Fruit fly (Drosophila melanogaster) whole organism, embryonic: ENCODE data around the gene Klp61F.

Source experiments
- Atf3 ChIP-seq: fragments of 200-800 bp; sonication (Bioruptor generic); optimal IDR thresholded peaks from 3 replicates; lab custom pipeline; 2016; ENCODE audit warnings: missing biosample characterization, missing genetic modification characterization
- B-H1 ChIP-seq: fragments of 200-800 bp; sonication (Bioruptor generic); IDR thresholded peaks from 3 replicates; pipeline ENCODE4 v1.3.6; 2022; ENCODE audit warnings: missing biosample characterization, missing genetic modification characterization
- CG12236 ChIP-seq: fragments of 200-800 bp; sonication (Bioruptor generic); optimal IDR thresholded peaks from 2 replicates; lab custom pipeline; 2016; ENCODE audit warnings: missing biosample characterization, missing genetic modification characterization
- CG12942 ChIP-seq: fragments of 200-800 bp; sonication (Bioruptor generic); optimal IDR thresholded peaks from 3 replicates; lab custom pipeline; 2016; ENCODE audit warnings: missing biosample characterization, missing genetic modification characterization
- CG14965 ChIP-seq: fragments of 200-800 bp; sonication (Bioruptor generic); optimal IDR thresholded peaks from 2 replicates; lab custom pipeline; 2016; ENCODE audit warnings: missing biosample characterization, missing genetic modification characterization, borderline replicate concordance
- CG15601 ChIP-seq: fragments of 200-800 bp; sonication (Bioruptor generic); optimal IDR thresholded peaks from 3 replicates; lab custom pipeline; 2019; ENCODE audit warnings: missing biosample characterization, mild to moderate bottlenecking, missing genetic modification characterization, moderate library complexity
- CG17328 ChIP-seq: fragments of 200-800 bp; sonication (Bioruptor generic); IDR thresholded peaks from 2 replicates; pipeline ENCODE4 v1.3.6; 2022; ENCODE audit warnings: missing biosample characterization, missing genetic modification characterization
- CG2116 ChIP-seq: fragments of 200-800 bp; sonication (Bioruptor generic); optimal IDR thresholded peaks from 3 replicates; lab custom pipeline; 2018; ENCODE audit warnings: missing biosample characterization, mild to moderate bottlenecking, missing genetic modification characterization
- CG3726 ChIP-seq: fragments of 200-800 bp; sonication (Bioruptor generic); IDR thresholded peaks from 3 replicates; pipeline ENCODE4, ENCODE4 v1.3.6; 2022; ENCODE audit warnings: missing biosample characterization, missing genetic modification characterization
- CG4424 ChIP-seq: fragments of 200-800 bp; sonication (Bioruptor generic); optimal IDR thresholded peaks from 3 replicates; lab custom pipeline; 2016; ENCODE audit warnings: missing biosample characterization, missing genetic modification characterization
- CG4707 ChIP-seq: fragments of 200-800 bp; sonication (Bioruptor generic); optimal IDR thresholded peaks from 2 replicates; lab custom pipeline; 2018; ENCODE audit warnings: missing biosample characterization, mild to moderate bottlenecking, missing genetic modification characterization, moderate library complexity
- CG5180 ChIP-seq: fragments of 200-800 bp; sonication (Bioruptor generic); optimal IDR thresholded peaks from 3 replicates; lab custom pipeline; 2017; ENCODE audit warnings: missing biosample characterization, missing genetic modification characterization, mild to moderate bottlenecking, moderate library complexity, missing genetic modification reagents
- CG6854 ChIP-seq: fragments of 200-800 bp; sonication (Bioruptor generic); optimal IDR thresholded peaks from 3 replicates; lab custom pipeline; 2017; ENCODE audit warnings: missing biosample characterization, mild to moderate bottlenecking, missing genetic modification characterization
- CG7786 ChIP-seq: fragments of 200-800 bp; sonication (Bioruptor generic); optimal IDR thresholded peaks from 2 replicates; lab custom pipeline; 2016; ENCODE audit warnings: missing biosample characterization, missing genetic modification characterization
- CG8089 ChIP-seq: fragments of 200-800 bp; sonication (Bioruptor generic); optimal IDR thresholded peaks from 3 replicates; lab custom pipeline; 2016; ENCODE audit warnings: missing biosample characterization, missing genetic modification characterization
- CG8281 ChIP-seq: fragments of 200-800 bp; sonication (Bioruptor generic); optimal IDR thresholded peaks from 2 replicates; lab custom pipeline; 2018; ENCODE audit warnings: missing biosample characterization, mild to moderate bottlenecking, missing genetic modification characterization, moderate library complexity
- CG9215 ChIP-seq: fragments of 200-800 bp; sonication (Bioruptor generic); IDR thresholded peaks from 2 replicates; pipeline ENCODE4 v1.3.6; 2022; ENCODE audit warnings: missing biosample characterization, missing genetic modification characterization
- CG9727 ChIP-seq: fragments of 200-800 bp; sonication (Bioruptor generic); optimal IDR thresholded peaks from 3 replicates; lab custom pipeline; 2017; ENCODE audit warnings: missing biosample characterization, mild to moderate bottlenecking, missing genetic modification characterization
- CG9797 ChIP-seq: fragments of 200-800 bp; sonication (Bioruptor generic); optimal IDR thresholded peaks from 3 replicates; lab custom pipeline; 2018; ENCODE audit warnings: missing biosample characterization, mild to moderate bottlenecking, missing genetic modification characterization
- Dp ChIP-seq: fragments of 200-800 bp; sonication (Bioruptor generic); optimal IDR thresholded peaks from 2 replicates; lab custom pipeline; 2018; ENCODE audit warnings: missing biosample characterization, mild to moderate bottlenecking, missing genetic modification characterization, moderate library complexity
- Ets65A ChIP-seq: fragments of 200-800 bp; sonication (Bioruptor generic); peaks from one replicate; lab custom pipeline; 2016; ENCODE audit warnings: missing biosample characterization, missing genetic modification characterization
- Ets97D ChIP-seq: fragments of 200-800 bp; sonication (Bioruptor generic); optimal IDR thresholded peaks from 3 replicates; lab custom pipeline; 2016; ENCODE audit warnings: missing biosample characterization, missing genetic modification characterization
- Hey ChIP-seq: fragments of 200-800 bp; sonication (Bioruptor generic); optimal IDR thresholded peaks from 3 replicates; lab custom pipeline; 2018; ENCODE audit warnings: missing biosample characterization, mild to moderate bottlenecking, missing genetic modification characterization
- MESR4 ChIP-seq: fragments of 200-800 bp; sonication (Bioruptor generic); optimal IDR thresholded peaks from 2 replicates; lab custom pipeline; 2018; ENCODE audit warnings: missing biosample characterization, mild to moderate bottlenecking, missing genetic modification characterization, moderate library complexity
- NfI ChIP-seq: fragments of 200-800 bp; sonication (Bioruptor generic); optimal IDR thresholded peaks from 3 replicates; lab custom pipeline; 2018; ENCODE audit warnings: missing biosample characterization, mild to moderate bottlenecking, missing genetic modification characterization, moderate library complexity
- Sin3A ChIP-seq: fragments of >200 bp; optimal IDR thresholded peaks from 2 replicates; lab custom pipeline; 2018
- Sox102F ChIP-seq: fragments of 200-800 bp; sonication (Bioruptor generic); optimal IDR thresholded peaks from 2 replicates; lab custom pipeline; 2018; ENCODE audit warnings: missing biosample characterization, mild to moderate bottlenecking, missing genetic modification characterization, moderate library complexity
- Vsx1 ChIP-seq: fragments of 200-800 bp; sonication (Bioruptor generic); optimal IDR thresholded peaks from 2 replicates; lab custom pipeline; 2017; ENCODE audit warnings: missing biosample characterization, mild to moderate bottlenecking, missing genetic modification characterization, missing genetic modification reagents
- aop ChIP-seq: fragments of 200-800 bp; sonication (Bioruptor generic); IDR thresholded peaks from 2 replicates; pipeline ENCODE4 v1.3.6; 2022; ENCODE audit warnings: missing biosample characterization, missing genetic modification characterization
- ap ChIP-seq: fragments of 200-800 bp; sonication (Bioruptor generic); IDR thresholded peaks from 2 replicates; pipeline ENCODE4 v1.3.6; 2022; ENCODE audit warnings: missing biosample characterization, missing genetic modification characterization
- corto ChIP-seq: fragments of 200-800 bp; sonication (Bioruptor generic); optimal IDR thresholded peaks from 2 replicates; lab custom pipeline; 2016; ENCODE audit warnings: missing biosample characterization, mild to moderate bottlenecking, missing genetic modification characterization, moderate library complexity
- croc ChIP-seq: fragments of 200-800 bp; sonication (Bioruptor generic); conservative IDR thresholded peaks from 3 replicates; pipeline ENCODE4 v1.3.6; 2022; ENCODE audit warnings: missing biosample characterization, missing genetic modification characterization
- danr ChIP-seq: fragments of 200-800 bp; sonication (Bioruptor generic); IDR thresholded peaks from 2 replicates; pipeline ENCODE4 v1.3.6; 2022; ENCODE audit warnings: missing biosample characterization, missing genetic modification characterization
- esg ChIP-seq: fragments of 200-800 bp; sonication (Bioruptor generic); conservative IDR thresholded peaks from 2 replicates; pipeline ENCODE4 v1.3.6; 2022; ENCODE audit warnings: missing biosample characterization, missing genetic modification characterization
- grn ChIP-seq: fragments of 200-800 bp; sonication (Bioruptor generic); optimal IDR thresholded peaks from 3 replicates; lab custom pipeline; 2017; ENCODE audit warnings: missing biosample characterization, missing genetic modification characterization
- her ChIP-seq: fragments of 200-800 bp; sonication (Bioruptor generic); optimal IDR thresholded peaks from 2 replicates; lab custom pipeline; 2016; ENCODE audit warnings: missing biosample characterization, missing genetic modification characterization
- hkb ChIP-seq, 2 experiments: fragments of 200-800 bp in 1 of 2; fragments of >200 bp in 1 of 2; sonication (Bioruptor generic) in 1 of 2; IDR thresholded peaks in 1 of 2; optimal IDR thresholded peaks in 1 of 2; 2 replicates each; pipeline versions ENCODE4 v1.3.6 to Lab custom; 2017 to 2022; ENCODE audit warnings: missing biosample characterization in 1 of 2, missing genetic modification characterization in 1 of 2
- hth ChIP-seq: fragments of >200 bp; optimal IDR thresholded peaks from 2 replicates; lab custom pipeline; 2017; ENCODE audit warnings: inconsistent platforms
- nmo ChIP-seq: fragments of 200-800 bp; sonication (Bioruptor generic); optimal IDR thresholded peaks from 2 replicates; lab custom pipeline; 2018; ENCODE audit warnings: missing biosample characterization, mild to moderate bottlenecking, missing genetic modification characterization, moderate library complexity
- repo ChIP-seq: fragments of 200-800 bp; sonication (Bioruptor generic); optimal IDR thresholded peaks from 2 replicates; lab custom pipeline; 2016; ENCODE audit warnings: missing biosample characterization, missing genetic modification characterization
- ro ChIP-seq: fragments of 200-800 bp; sonication (Bioruptor generic); IDR thresholded peaks from 2 replicates; pipeline ENCODE4 v1.3.6; 2022; ENCODE audit warnings: missing biosample characterization, missing genetic modification characterization
- shn ChIP-seq: fragments of 200-800 bp; sonication (Bioruptor generic); optimal IDR thresholded peaks from 3 replicates; lab custom pipeline; 2016; ENCODE audit warnings: missing biosample characterization, missing genetic modification characterization
- so ChIP-seq: fragments of 200-800 bp; sonication (Bioruptor generic); IDR thresholded peaks from 3 replicates; pipeline ENCODE4 v1.3.6; 2022; ENCODE audit warnings: missing biosample characterization, missing genetic modification characterization
- tio ChIP-seq: fragments of 200-800 bp; sonication (Bioruptor generic); optimal IDR thresholded peaks from 2 replicates; lab custom pipeline; 2017; ENCODE audit warnings: missing biosample characterization, missing genetic modification characterization, inconsistent platforms
- toy ChIP-seq: fragments of 200-800 bp; sonication (Bioruptor generic); IDR thresholded peaks from 2 replicates; pipeline ENCODE4 v1.3.6; 2022; ENCODE audit warnings: missing biosample characterization, missing genetic modification characterization
- tup ChIP-seq: fragments of 200-800 bp; sonication (Bioruptor generic); optimal IDR thresholded peaks from 2 replicates; lab custom pipeline; 2016; ENCODE audit warnings: missing biosample characterization, mild to moderate bottlenecking, missing genetic modification characterization, moderate library complexity
- vnd ChIP-seq: fragments of 200-800 bp; sonication (Bioruptor generic); IDR thresholded peaks from 3 replicates; pipeline ENCODE4 v1.3.6; 2022; ENCODE audit warnings: missing biosample characterization, missing genetic modification characterization; ENCODE audit not compliant: partially characterized antibody
- zfh2 ChIP-seq: fragments of 200-800 bp; sonication (Bioruptor generic); optimal IDR thresholded peaks from 2 replicates; lab custom pipeline; 2016; ENCODE audit warnings: missing biosample characterization, missing genetic modification characterization

Gene Klp61F

DNA sequence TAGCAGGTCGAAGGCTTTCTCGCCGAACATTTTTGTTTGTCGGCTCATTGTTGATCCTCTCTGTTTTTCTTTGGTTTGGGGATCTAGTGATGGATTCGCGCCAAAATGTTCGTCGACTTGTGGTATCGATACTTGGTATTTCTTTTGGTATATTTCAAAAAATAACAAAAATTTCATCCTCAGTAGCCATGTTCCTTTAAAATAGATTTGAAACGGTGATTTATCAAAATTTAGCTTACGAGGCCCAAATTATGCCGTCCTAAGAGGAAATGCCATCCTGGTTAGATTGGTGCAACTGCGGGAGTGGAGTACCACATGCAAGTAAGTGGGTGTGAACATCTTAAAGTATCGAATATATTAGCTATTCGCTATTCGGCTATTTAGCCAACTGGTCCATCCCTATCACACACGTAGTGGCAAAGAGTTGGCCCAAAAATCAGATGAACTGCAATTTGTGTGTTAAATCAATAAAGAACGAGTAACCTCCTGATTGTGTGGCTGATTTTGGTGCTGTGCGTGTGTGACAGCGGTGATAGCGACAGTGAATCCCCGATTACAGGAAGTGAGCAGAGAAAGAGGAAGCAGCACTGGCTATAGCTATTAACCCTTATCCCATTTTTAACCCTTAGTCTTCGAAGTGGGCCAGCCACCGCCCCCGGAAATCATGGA, 2.1 kb upstream of the Klp61F start, which contains the start of the genes Psf1 and Sac1 (continued):
- TF ChIP-seq Sox102F (GFP tag; lab: Kevin White, UChicago) (peak; percentile 32), tup (GFP tag; lab: Kevin White, UChicago) (no peak), CG15601 (tag; lab: Kevin White, UChicago) (peak; percentile 60), Ets65A (GFP tag; lab: Kevin White, UChicago) (peak; percentile 96), zfh2 (GFP tag; lab: Kevin White, UChicago) (peak; percentile 67), danr (GFP tag; lab: Robert Waterston, UW) (no peak), hth (lab: Kevin White, UChicago) (no peak), toy (GFP tag; lab: Robert Waterston, UW) (no peak), CG8089 (GFP tag; lab: Kevin White, UChicago) (peak; percentile 38), ap (GFP tag; lab: Robert Waterston, UW) (no peak), ro (GFP tag; lab: Robert Waterston, UW) (no peak), CG8281 (tag; lab: Kevin White, UChicago) (no peak), so (GFP tag; lab: Robert Waterston, UW) (0 out of 3 replicates have a peak, but pooled peaks have one; percentile 12), CG4707 (GFP tag; lab: Kevin White, UChicago) (no peak), CG7786 (GFP tag; lab: Kevin White, UChicago) (peak; percentile 55), CG2116 (GFP tag; lab: Kevin White, UChicago) (peak; percentile 61), CG5180 (GFP tag; lab: Kevin White, UChicago) (no peak), CG3726 (GFP tag; lab: Robert Waterston, UW) (no peak), CG14965 (GFP tag; lab: Kevin White, UChicago) (no peak), CG4424 (peak; percentile 44), CG12236 (GFP tag; lab: Kevin White, UChicago) (no peak), Vsx1 (GFP tag; lab: Kevin White, UChicago) (no peak), Dp (GFP tag; lab: Kevin White, UChicago) (no peak), croc (no peak), shn (GFP tag; lab: Kevin White, UChicago) (peak; percentile 62), Ets97D (GFP tag; lab: Kevin White, UChicago) (peak; percentile 74), Atf3 (GFP tag; lab: Kevin White, UChicago) (peak; percentile 50), esg (GFP tag; lab: Robert Waterston, UW) (peak; percentile 28; the same call in 1 of the 2 replicates), corto (no peak), tio (GFP tag; lab: Kevin White, UChicago) (no peak), CG17328 (GFP tag; lab: Robert Waterston, UW) (no peak), aop (no peak), NfI (GFP tag; lab: Kevin White, UChicago) (peak; percentile 53), CG9215 (peak; percentile 51), vnd (GFP tag; lab: Robert Waterston, UW) (peak; percentile 82), repo (GFP tag; lab: Kevin White, UChicago) (peak; percentile 27), hkb (optimal IDR thresholded peaks at IDR 0.05; lab: Kevin White, UChicago) (peak; percentile 30), hkb (GFP tag; IDR thresholded peaks at IDR 0.05; lab: Robert Waterston, UW) (no peak), nmo (GFP tag; lab: Kevin White, UChicago) (peak; percentile 80), CG6854 (GFP tag; lab: Kevin White, UChicago) (no peak), CG12942 (GFP tag; lab: Kevin White, UChicago) (peak; percentile 8), Hey (tag; lab: Kevin White, UChicago) (no peak), grn (GFP tag; lab: Kevin White, UChicago) (no peak), Sin3A (peak; percentile 99), B-H1 (no peak), her (GFP tag; lab: Kevin White, UChicago) (no peak), MESR4 (GFP tag; lab: Kevin White, UChicago) (peak; percentile 90), CG9727 (GFP tag; lab: Kevin White, UChicago) (peak; percentile 46), CG9797 (peak; percentile 69)
